Worm (Caenorhabditis elegans) whole organism, midembryonic: ENCODE measurements around the gene dnj-24.

ENCODE experiments used
- T22C8.4 ChIP-seq: fragments of 200-800 bp; sonication (Bioruptor generic); IDR thresholded peaks from 2 replicates; pipeline ENCODE4 v1.3.6; 2022; ENCODE audit warnings: missing genetic modification characterization, missing compliant biosample characterization
- cog-1 ChIP-seq: sonication (generic microtip); optimal IDR thresholded peaks from 2 replicates; lab custom pipeline; 2016; ENCODE audit warnings: missing genetic modification characterization, missing compliant biosample characterization
- flt-1 ChIP-seq: fragments of 200-800 bp; sonication (Bioruptor generic); IDR thresholded peaks from 2 replicates; pipeline ENCODE4 v1.3.6; 2022; ENCODE audit warnings: missing genetic modification characterization, missing compliant biosample characterization
- klf-2 ChIP-seq: fragments of 200-800 bp; sonication (Bioruptor generic); conservative IDR thresholded peaks from 2 replicates; pipeline ENCODE4 v1.3.6; 2022; ENCODE audit warnings: missing genetic modification reagents, missing genetic modification characterization, missing compliant biosample characterization
- med-1 ChIP-seq: sonication (generic microtip); optimal IDR thresholded peaks from 2 replicates; lab custom pipeline; 2017; ENCODE audit warnings: missing genetic modification characterization, mild to moderate bottlenecking, missing compliant biosample characterization, antibody characterized with exemption, missing genetic modification reagents; ENCODE audit not compliant: insufficient read depth
- ref-1 ChIP-seq: fragments of 200-800 bp; sonication (Bioruptor generic); conservative IDR thresholded peaks from 2 replicates; pipeline ENCODE4 v1.3.6; 2022; ENCODE audit warnings: missing genetic modification reagents, missing genetic modification characterization, missing compliant biosample characterization
- tab-1 ChIP-seq: fragments of 200-800 bp; sonication (Bioruptor generic); IDR thresholded peaks from 2 replicates; pipeline ENCODE4 v1.3.6; 2022; ENCODE audit warnings: missing genetic modification characterization, missing compliant biosample characterization
- ztf-23 ChIP-seq: fragments of 200-800 bp; sonication (Bioruptor generic); IDR thresholded peaks from 2 replicates; pipeline ENCODE4 v1.3.6; 2022; ENCODE audit warnings: missing genetic modification reagents, missing genetic modification characterization, missing compliant biosample characterization
- ztf-29 ChIP-seq: fragments of 200-800 bp; sonication (Bioruptor generic); IDR thresholded peaks from 2 replicates; pipeline ENCODE4 v1.3.6; 2022; ENCODE audit warnings: missing genetic modification reagents, missing genetic modification characterization, missing compliant biosample characterization

The dnj-24 gene

DNA sequence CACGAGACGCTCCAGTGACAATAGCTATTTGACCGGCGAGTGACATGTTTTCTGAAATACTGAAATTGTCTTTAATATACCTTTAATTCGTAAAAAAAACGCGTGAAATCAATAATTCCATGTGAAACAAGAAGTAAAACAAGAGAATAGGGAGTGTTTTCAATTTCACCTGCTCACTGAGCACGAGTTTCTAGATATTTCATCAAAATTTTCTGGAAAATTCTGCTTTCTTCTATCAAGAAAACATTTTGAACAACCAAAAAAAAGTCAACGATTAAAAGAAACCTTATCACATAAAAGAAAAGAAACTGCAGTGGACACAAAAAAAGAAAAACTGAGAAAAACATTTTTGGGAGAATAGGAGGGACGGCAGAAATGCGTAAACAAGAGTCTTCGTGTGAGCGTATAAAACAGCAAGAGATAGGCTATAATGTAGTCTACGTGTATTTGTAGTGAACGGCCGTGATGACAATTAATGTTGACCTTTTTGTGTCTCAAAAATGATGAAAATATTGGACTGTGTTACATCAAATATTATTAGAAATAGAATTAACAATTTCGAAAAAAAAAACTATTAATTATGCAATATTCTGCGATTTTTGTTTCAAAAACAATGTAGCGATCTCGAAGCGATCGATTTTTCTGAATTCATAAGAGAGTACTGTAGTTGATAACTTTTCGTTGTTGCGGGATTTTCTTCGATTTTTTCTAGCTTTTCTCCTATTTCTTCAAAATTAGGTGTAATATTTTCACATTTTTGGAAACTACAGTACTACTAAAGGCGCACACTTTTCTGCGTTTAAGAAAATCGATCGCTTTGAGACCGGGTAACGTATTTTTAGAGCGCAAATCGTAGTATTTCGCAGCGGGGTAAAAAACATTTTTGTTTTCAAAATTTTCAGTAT, 55.6 kb downstream of the dnj-24 start, which contains the start of gene dhs-9:
Gene dhs-9, minus strand, starts transcription at position 51 of the 905 bp plus-strand sequence.
- TF ChIP-seq med-1 (no peak), T22C8.4 (GFP tag; lab: Robert Waterston, UW) (no peak), ztf-23 (GFP tag; lab: Robert Waterston, UW) (no peak), ref-1 (GFP tag; lab: Robert Waterston, UW) (no peak), ztf-29 (GFP tag; lab: Robert Waterston, UW) (no peak), flt-1 (GFP tag; lab: Robert Waterston, UW) (no peak), cog-1 (tag; lab: Kevin White, UChicago) (no peak), tab-1 (no peak), klf-2 (GFP tag; lab: Robert Waterston, UW) (no peak)
